Worm (Caenorhabditis elegans) whole organism, L2 larva: ENCODE data around the gene exh-1.

Experiments used
- elt-3 ChIP-seq: sonication (generic microtip); optimal IDR thresholded peaks from 2 replicates; lab custom pipeline; 2017; ENCODE audit warnings: missing biosample characterization, missing genetic modification characterization
- nhr-237 ChIP-seq: fragments of 150-350 bp; optimal IDR thresholded peaks from 2 replicates; lab custom pipeline; 2014; ENCODE audit warnings: missing biosample characterization, missing genetic modification characterization
- snpc-4 ChIP-seq: fragments of 150-350 bp; optimal IDR thresholded peaks from 2 replicates; lab custom pipeline; 2014; ENCODE audit warnings: missing biosample characterization, missing genetic modification characterization
- unc-55 ChIP-seq: fragments of 150-350 bp; sonication (generic microtip); optimal IDR thresholded peaks from 3 replicates; lab custom pipeline; 2014; ENCODE audit warnings: missing biosample characterization, missing genetic modification reagents, missing genetic modification characterization

- no peak for TF ChIP-seq snpc-4
- no peak for TF ChIP-seq unc-55 (GFP tag; lab: Kevin White, UChicago)
- TF ChIP-seq elt-3 (tag; lab: Kevin White, UChicago) = no peak
- TF ChIP-seq nhr-237 (tag; lab: Kevin White, UChicago) = no peak
Measured at ce11 chrV:3185855-3186254, 29.0 kb downstream of the exh-1 start.
